Fruit fly (Drosophila melanogaster): ENCODE results near the gene Mcm5.

- TF ChIP-seq Dll (optimal IDR thresholded peaks at IDR 0.05) (no peak), EcR (GFP tag; optimal IDR thresholded peaks at IDR 0.05) (no peak), pan (optimal IDR thresholded peaks at IDR 0.05) (no peak), psq (optimal IDR thresholded peaks at IDR 0.05) (no peak)
Observed at dm6 chr3R:10779269-10779668, 9.1 kb upstream of the Mcm5 start, which contains the start of gene Desi.
